Worm (Caenorhabditis elegans) whole organism, midembryonic: ENCODE measurements around the gene R151.1.

Experiments
- T22C8.4 ChIP-seq: fragments of 200-800 bp; sonication (Bioruptor generic); IDR thresholded peaks from 2 replicates; pipeline ENCODE4 v1.3.6; 2022; ENCODE audit warnings: missing genetic modification characterization, missing compliant biosample characterization
- cog-1 ChIP-seq: sonication (generic microtip); optimal IDR thresholded peaks from 2 replicates; lab custom pipeline; 2016; ENCODE audit warnings: missing genetic modification characterization, missing compliant biosample characterization
- flt-1 ChIP-seq: fragments of 200-800 bp; sonication (Bioruptor generic); IDR thresholded peaks from 2 replicates; pipeline ENCODE4 v1.3.6; 2022; ENCODE audit warnings: missing genetic modification characterization, missing compliant biosample characterization
- klf-2 ChIP-seq: fragments of 200-800 bp; sonication (Bioruptor generic); conservative IDR thresholded peaks from 2 replicates; pipeline ENCODE4 v1.3.6; 2022; ENCODE audit warnings: missing genetic modification reagents, missing genetic modification characterization, missing compliant biosample characterization
- med-1 ChIP-seq: sonication (generic microtip); optimal IDR thresholded peaks from 2 replicates; lab custom pipeline; 2017; ENCODE audit warnings: missing genetic modification characterization, mild to moderate bottlenecking, missing compliant biosample characterization, antibody characterized with exemption, missing genetic modification reagents; ENCODE audit not compliant: insufficient read depth
- ref-1 ChIP-seq: fragments of 200-800 bp; sonication (Bioruptor generic); conservative IDR thresholded peaks from 2 replicates; pipeline ENCODE4 v1.3.6; 2022; ENCODE audit warnings: missing genetic modification reagents, missing genetic modification characterization, missing compliant biosample characterization
- tab-1 ChIP-seq: fragments of 200-800 bp; sonication (Bioruptor generic); IDR thresholded peaks from 2 replicates; pipeline ENCODE4 v1.3.6; 2022; ENCODE audit warnings: missing genetic modification characterization, missing compliant biosample characterization
- ztf-23 ChIP-seq: fragments of 200-800 bp; sonication (Bioruptor generic); IDR thresholded peaks from 2 replicates; pipeline ENCODE4 v1.3.6; 2022; ENCODE audit warnings: missing genetic modification reagents, missing genetic modification characterization, missing compliant biosample characterization
- ztf-29 ChIP-seq: fragments of 200-800 bp; sonication (Bioruptor generic); IDR thresholded peaks from 2 replicates; pipeline ENCODE4 v1.3.6; 2022; ENCODE audit warnings: missing genetic modification reagents, missing genetic modification characterization, missing compliant biosample characterization

Gene R151.1

DNA sequence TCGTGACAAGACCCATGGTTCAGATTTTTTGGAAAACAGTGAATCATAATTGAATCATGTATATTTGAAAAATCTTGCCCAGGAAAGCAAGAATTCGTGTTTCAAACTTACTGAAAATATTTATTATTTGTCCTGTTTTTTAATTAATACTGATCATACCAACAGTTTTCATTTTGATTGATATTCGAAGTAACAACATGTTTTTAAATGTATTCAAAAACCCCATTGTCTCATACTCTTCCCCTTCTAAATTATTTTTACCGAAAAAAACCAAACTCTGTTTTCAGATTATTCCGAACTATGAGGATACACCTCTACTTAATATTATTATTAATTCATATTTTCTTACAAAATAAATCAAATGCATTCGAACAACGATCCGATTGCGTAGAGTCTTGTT is at the start of gene R151.1:
Gene R151.1, plus strand, starts transcription at position 301 of the 400 bp plus-strand sequence.
- TF ChIP-seq flt-1 (GFP tag; lab: Robert Waterston, UW) (no peak), ref-1 (GFP tag; lab: Robert Waterston, UW) (no peak), tab-1 (GFP tag; lab: Robert Waterston, UW) (no peak), ztf-29 (no peak), med-1 (no peak), cog-1 (tag; lab: Kevin White, UChicago) (no peak), T22C8.4 (GFP tag; lab: Robert Waterston, UW) (no peak), klf-2 (GFP tag; lab: Robert Waterston, UW) (no peak), ztf-23 (no peak)

DNA sequence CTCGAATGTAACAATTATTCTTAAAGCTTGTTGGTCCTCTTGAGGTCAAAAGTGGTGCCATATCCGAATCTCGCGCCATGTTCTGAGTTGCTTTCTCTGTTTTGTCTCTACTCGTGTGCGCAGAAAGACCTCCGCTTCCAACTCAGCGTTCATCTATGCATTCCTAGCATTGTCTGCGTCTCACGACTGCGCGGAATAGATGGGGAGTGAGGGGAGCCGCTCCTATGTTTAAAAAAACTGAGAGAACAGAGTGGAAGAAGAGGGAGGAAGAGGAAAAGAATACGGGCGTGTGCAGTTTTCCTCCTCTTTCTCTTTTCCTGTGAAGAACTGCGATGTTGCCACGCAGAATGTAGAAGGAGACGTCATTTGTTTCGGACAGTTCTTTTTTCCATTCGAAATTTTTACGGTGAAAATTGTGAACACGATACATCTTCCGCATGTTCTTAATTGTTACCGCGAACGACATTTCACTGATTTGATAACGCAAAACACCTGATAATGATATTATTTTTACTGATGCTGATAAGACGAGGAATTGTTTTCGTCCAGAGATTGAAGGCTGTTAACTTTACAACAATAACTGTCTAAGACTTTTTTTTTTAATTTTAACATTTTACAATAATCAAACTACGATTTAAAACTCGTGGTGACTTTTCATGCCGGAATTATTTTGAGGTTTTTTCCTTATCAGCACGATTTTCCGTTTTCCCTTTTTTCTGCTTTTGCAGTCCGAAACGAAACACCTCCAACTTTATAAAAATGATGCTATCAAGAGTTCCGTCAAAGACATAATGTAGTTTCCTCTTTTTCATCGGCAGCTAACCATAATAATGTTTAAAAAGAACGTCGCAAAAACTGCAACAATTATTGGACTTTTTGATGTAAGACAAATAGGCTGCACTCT is 49.4 kb upstream of the R151.1 start:
- TF ChIP-seq klf-2 (GFP tag; lab: Robert Waterston, UW) (no peak), cog-1 (tag; lab: Kevin White, UChicago) (no peak), ref-1 (GFP tag; lab: Robert Waterston, UW) (no peak), tab-1 (GFP tag; lab: Robert Waterston, UW) (no peak), ztf-29 (no peak), flt-1 (GFP tag; lab: Robert Waterston, UW) (no peak), med-1 (no peak), T22C8.4 (GFP tag; lab: Robert Waterston, UW) (no peak)

ce11 chrIII:7167568-7167937 is 48.8 kb upstream of the R151.1 start, which contains the start of gene acs-4:
Gene acs-4, plus strand, starts transcription at chrIII:7167838.
- no peak for TF ChIP-seq ref-1 (GFP tag; lab: Robert Waterston, UW)
- TF ChIP-seq flt-1 (GFP tag; lab: Robert Waterston, UW) = no peak
- no peak for TF ChIP-seq ztf-23
- TF ChIP-seq tab-1 (GFP tag; lab: Robert Waterston, UW) = no peak
- TF ChIP-seq med-1 = no peak
- TF ChIP-seq klf-2 (GFP tag; lab: Robert Waterston, UW) = no peak
- TF ChIP-seq cog-1 (tag; lab: Kevin White, UChicago) = no peak
- TF ChIP-seq ztf-29 = no peak
- no peak for TF ChIP-seq T22C8.4 (GFP tag; lab: Robert Waterston, UW)

- TF ChIP-seq ztf-29 = no peak
Measured at ce11 chrIII:7170090-7170489, 46.2 kb upstream of the R151.1 start.

ce11 chrIII:7178497-7178896 is 37.8 kb upstream of the R151.1 start:
- no peak for TF ChIP-seq klf-2 (GFP tag; lab: Robert Waterston, UW)
- TF ChIP-seq T22C8.4 (GFP tag; lab: Robert Waterston, UW) = no peak
- no peak for TF ChIP-seq tab-1 (GFP tag; lab: Robert Waterston, UW)
- TF ChIP-seq ztf-23 = no peak
- TF ChIP-seq ref-1 (GFP tag; lab: Robert Waterston, UW) = no peak
- TF ChIP-seq ztf-29 = no peak
- TF ChIP-seq cog-1 (tag; lab: Kevin White, UChicago) = no peak
- no peak for TF ChIP-seq flt-1 (GFP tag; lab: Robert Waterston, UW)
- TF ChIP-seq med-1 = no peak

- TF ChIP-seq med-1 (no peak), klf-2 (GFP tag; lab: Robert Waterston, UW) (no peak), ztf-23 (peak; percentile 79), tab-1 (GFP tag; lab: Robert Waterston, UW) (no peak), T22C8.4 (GFP tag; lab: Robert Waterston, UW) (no peak), ref-1 (GFP tag; lab: Robert Waterston, UW) (no peak), cog-1 (tag; lab: Kevin White, UChicago) (peak; percentile 76), flt-1 (GFP tag; lab: Robert Waterston, UW) (no peak), ztf-29 (no peak)
Measured at ce11 chrIII:7179538-7180301, 36.6 kb upstream of the R151.1 start, which contains the start of the genes rps-14 and rpl-36. Gene rps-14, minus strand, starts transcription at chrIII:7179588. Gene rpl-36, plus strand, starts transcription at chrIII:7180251.

- TF ChIP-seq cog-1 (tag; lab: Kevin White, UChicago) = no peak
- no peak for TF ChIP-seq T22C8.4 (GFP tag; lab: Robert Waterston, UW)
- no peak for TF ChIP-seq tab-1 (GFP tag; lab: Robert Waterston, UW)
- TF ChIP-seq klf-2 (GFP tag; lab: Robert Waterston, UW) = no peak
- TF ChIP-seq ztf-23 = no peak
- no peak for TF ChIP-seq ztf-29
Measured at ce11 chrIII:7180613-7181012, 35.7 kb upstream of the R151.1 start, which contains the start of gene ndab-2. Gene ndab-2, plus strand, starts transcription at chrIII:7180752.

ce11 chrIII:7181822-7182221 is 34.5 kb upstream of the R151.1 start, which contains the start of gene epg-4:
Gene epg-4, plus strand, starts transcription at chrIII:7182167.
- TF ChIP-seq flt-1 (GFP tag; lab: Robert Waterston, UW) = 0 out of 2 replicates have a peak, but pooled peaks have one; percentile 18
- TF ChIP-seq cog-1 (tag; lab: Kevin White, UChicago) = no peak

- TF ChIP-seq ztf-23 (no peak), cog-1 (tag; lab: Kevin White, UChicago) (no peak), med-1 (no peak), flt-1 (GFP tag; lab: Robert Waterston, UW) (no peak), ztf-29 (no peak), ref-1 (GFP tag; lab: Robert Waterston, UW) (no peak), T22C8.4 (GFP tag; lab: Robert Waterston, UW) (no peak), tab-1 (GFP tag; lab: Robert Waterston, UW) (no peak), klf-2 (GFP tag; lab: Robert Waterston, UW) (no peak)
Measured at ce11 chrIII:7184022-7184421, 32.3 kb upstream of the R151.1 start, which contains the start of gene yju-2. Gene yju-2, plus strand, starts transcription at chrIII:7184336.
